Worm (Caenorhabditis elegans) whole organism, late embryonic: ENCODE measurements around the gene spp-12.

Experiments
- T23F11.4 ChIP-seq: fragments of 200-800 bp; sonication (Bioruptor generic); optimal IDR thresholded peaks from 2 replicates; lab custom pipeline; 2018; ENCODE audit warnings: mild to moderate bottlenecking, missing genetic modification characterization, missing compliant biosample characterization
- ama-1 ChIP-seq: fragments of 150-350 bp; optimal IDR thresholded peaks from 2 replicates; lab custom pipeline; 2014
- dmd-4 ChIP-seq: sonication (generic microtip); optimal IDR thresholded peaks from 2 replicates; lab custom pipeline; 2016; ENCODE audit warnings: borderline replicate concordance, missing genetic modification characterization, missing compliant biosample characterization

- TF ChIP-seq T23F11.4: no peak
- TF ChIP-seq dmd-4 (tag; lab: Kevin White, UChicago): no peak
- no peak for TF ChIP-seq ama-1
Observed at ce11 chrV:13926398-13926797, 36.8 kb downstream of the spp-12 start, which contains the start of gene srxa-12.
